Fruit fly (Drosophila melanogaster): ENCODE data around the gene CG17221.
A peak's percentile ranks its signal among the peaks of the same experiment; 100 is the strongest.

CG17221 gene

dm6 chr2L:3037153-3037579 is 2.6 kb upstream of the CG17221 start, which contains the start of the genes CG17260 and SerRS:
CG17260 (plus strand) TSS chr2L:3037230.
SerRS (minus strand) TSS chr2L:3037403.
- TF ChIP-seq pad (GFP tag; optimal IDR thresholded peaks at IDR 0.05) (peak; percentile 92), Hr96 (GFP tag; optimal IDR thresholded peaks at IDR 0.05) (peak; percentile 84), kay (GFP tag; ENCODE audit: borderline replicate concordance) (peak; percentile 99), CG7045 (GFP tag; optimal IDR thresholded peaks at IDR 0.05) (peak; percentile 88), CG7101 (tag; optimal IDR thresholded peaks at IDR 0.05) (peak; percentile 95), Crg-1 (GFP tag; optimal IDR thresholded peaks at IDR 0.05) (peak; percentile 93), cnc (optimal IDR thresholded peaks at IDR 0.05) (peak in 1 of 2 experiments; percentile 66), CG12768 (GFP tag; optimal IDR thresholded peaks at IDR 0.05) (peak; percentile 96), cic (GFP tag; optimal IDR thresholded peaks at IDR 0.05) (peak; percentile 67), CG33017 (tag; optimal IDR thresholded peaks at IDR 0.05) (peak; percentile 90), CG5204 (GFP tag; optimal IDR thresholded peaks at IDR 0.05) (no peak), CG14711 (tag; optimal IDR thresholded peaks at IDR 0.05) (peak; percentile 92), Clk (GFP tag; optimal IDR thresholded peaks at IDR 0.05) (peak; percentile 78), bab1 (GFP tag; optimal IDR thresholded peaks at IDR 0.05) (peak; percentile 95), ovo (GFP tag; optimal IDR thresholded peaks at IDR 0.05) (peak; percentile 34), tj (GFP tag; optimal IDR thresholded peaks at IDR 0.05) (peak; percentile 93), toe (GFP tag; optimal IDR thresholded peaks at IDR 0.05) (peak; percentile 90), CG1620 (GFP tag; optimal IDR thresholded peaks at IDR 0.05) (peak; percentile 84), Mnt (GFP tag; optimal IDR thresholded peaks at IDR 0.05) (peak; percentile 92), CG11617 (GFP tag; optimal IDR thresholded peaks at IDR 0.05) (peak; percentile 86)

dm6 chr2L:3041918-3042615 is 2.3 kb downstream of the CG17221 start, which contains the start of gene CG17261:
CG17261 (plus strand) TSS chr2L:3042551.
- TF ChIP-seq bab1 (GFP tag; optimal IDR thresholded peaks at IDR 0.05) (no peak), CG7045 (GFP tag; optimal IDR thresholded peaks at IDR 0.05) (no peak), ovo (GFP tag; optimal IDR thresholded peaks at IDR 0.05) (no peak), CG1620 (GFP tag; optimal IDR thresholded peaks at IDR 0.05) (no peak), tj (GFP tag; optimal IDR thresholded peaks at IDR 0.05) (no peak), CG5204 (GFP tag; optimal IDR thresholded peaks at IDR 0.05) (no peak), Mnt (GFP tag; optimal IDR thresholded peaks at IDR 0.05) (peak; percentile 74), CG7101 (tag; optimal IDR thresholded peaks at IDR 0.05) (peak; percentile 39), CG14711 (tag; optimal IDR thresholded peaks at IDR 0.05) (peak; percentile 35), CG33017 (tag; optimal IDR thresholded peaks at IDR 0.05) (no peak), CG11617 (GFP tag; optimal IDR thresholded peaks at IDR 0.05) (no peak), cnc (optimal IDR thresholded peaks at IDR 0.05) (no peak), Clk (GFP tag; optimal IDR thresholded peaks at IDR 0.05) (no peak), cic (GFP tag; optimal IDR thresholded peaks at IDR 0.05) (peak; percentile 49), Hr96 (GFP tag; optimal IDR thresholded peaks at IDR 0.05) (no peak), pad (GFP tag; optimal IDR thresholded peaks at IDR 0.05) (no peak), Crg-1 (GFP tag; optimal IDR thresholded peaks at IDR 0.05) (no peak), toe (GFP tag; optimal IDR thresholded peaks at IDR 0.05) (no peak), CG12768 (GFP tag; optimal IDR thresholded peaks at IDR 0.05) (no peak), kay (GFP tag; ENCODE audit: borderline replicate concordance) (peak; percentile 74)

- TF ChIP-seq Mnt (GFP tag; optimal IDR thresholded peaks at IDR 0.05) (no peak), cic (GFP tag; optimal IDR thresholded peaks at IDR 0.05) (peak; percentile 3)
Measured at dm6 chr2L:3043647-3044046, 3.9 kb downstream of the CG17221 start, which contains the start of gene FASN2. FASN2 (plus strand) TSS chr2L:3043947.

dm6 chr2L:3044660-3045504 is 5.1 kb downstream of the CG17221 start:
- TF ChIP-seq cnc (optimal IDR thresholded peaks at IDR 0.05) (no peak), kay (GFP tag; ENCODE audit: borderline replicate concordance) (peak; percentile 95), CG1620 (GFP tag; optimal IDR thresholded peaks at IDR 0.05) (no peak), CG12768 (GFP tag; optimal IDR thresholded peaks at IDR 0.05) (peak; percentile 36), cic (GFP tag; optimal IDR thresholded peaks at IDR 0.05) (peak; percentile 82), CG14711 (tag; optimal IDR thresholded peaks at IDR 0.05) (peak; percentile 11), tj (GFP tag; optimal IDR thresholded peaks at IDR 0.05) (peak; percentile 77), ovo (GFP tag; optimal IDR thresholded peaks at IDR 0.05) (no peak), Clk (GFP tag; optimal IDR thresholded peaks at IDR 0.05) (peak; percentile 6), CG11617 (GFP tag; optimal IDR thresholded peaks at IDR 0.05) (peak; percentile 6), Mnt (GFP tag; optimal IDR thresholded peaks at IDR 0.05) (peak; percentile 18), Hr96 (GFP tag; optimal IDR thresholded peaks at IDR 0.05) (peak; percentile 1)

- TF ChIP-seq CG12768 (GFP tag; optimal IDR thresholded peaks at IDR 0.05) (no peak), CG11617 (GFP tag; optimal IDR thresholded peaks at IDR 0.05) (peak; percentile 59), CG33017 (tag; optimal IDR thresholded peaks at IDR 0.05) (no peak), Hr96 (GFP tag; optimal IDR thresholded peaks at IDR 0.05) (no peak), bab1 (GFP tag; optimal IDR thresholded peaks at IDR 0.05) (no peak), CG5204 (GFP tag; optimal IDR thresholded peaks at IDR 0.05) (peak; percentile 69), CG7045 (GFP tag; optimal IDR thresholded peaks at IDR 0.05) (peak; percentile 39), pad (GFP tag; optimal IDR thresholded peaks at IDR 0.05) (no peak), CG7101 (tag; optimal IDR thresholded peaks at IDR 0.05) (no peak), CG14711 (tag; optimal IDR thresholded peaks at IDR 0.05) (no peak), ovo (GFP tag; optimal IDR thresholded peaks at IDR 0.05) (no peak), cic (GFP tag; optimal IDR thresholded peaks at IDR 0.05) (no peak), Mnt (GFP tag; optimal IDR thresholded peaks at IDR 0.05) (no peak), CG1620 (GFP tag; optimal IDR thresholded peaks at IDR 0.05) (no peak), kay (GFP tag; ENCODE audit: borderline replicate concordance) (peak; percentile 74), toe (GFP tag; optimal IDR thresholded peaks at IDR 0.05) (peak; percentile 53), Crg-1 (GFP tag; optimal IDR thresholded peaks at IDR 0.05) (no peak), Clk (GFP tag; optimal IDR thresholded peaks at IDR 0.05) (peak; percentile 35), tj (GFP tag; optimal IDR thresholded peaks at IDR 0.05) (peak; percentile 64), cnc (optimal IDR thresholded peaks at IDR 0.05) (no peak)
Measured at dm6 chr2L:3055710-3056447, 16.1 kb downstream of the CG17221 start.
